Worm (Caenorhabditis elegans) whole organism, L4/young adult: Measurements from ENCODE around the gene F09C6.12.

Source experiments
- W03F9.2 ChIP-seq: fragments of 150-350 bp; optimal IDR thresholded peaks from 2 replicates; lab custom pipeline; 2014; ENCODE audit warnings: missing biosample characterization, missing genetic modification characterization
- dao-5 ChIP-seq: sonication (generic microtip); optimal IDR thresholded peaks from 2 replicates; lab custom pipeline; 2016; ENCODE audit warnings: missing genotype, missing genetic modification characterization, moderate library complexity, missing compliant biosample characterization
- him-1 ChIP-seq: sonication (generic microtip); optimal IDR thresholded peaks from 2 replicates; lab custom pipeline; 2016; ENCODE audit warnings: missing genotype, missing genetic modification reagents, missing genetic modification characterization, missing compliant biosample characterization

- TF ChIP-seq dao-5 (tag; lab: Kevin White, UChicago) (no peak), him-1 (no peak), W03F9.2 (tag; lab: Kevin White, UChicago) (no peak)
These were observed 35.7 kb downstream of the F09C6.12 start, which contains the start of the genes fbxa-206 and Y102A5C.2 for ce11 chrV:16918378-16918777.
